Fruit fly (Drosophila melanogaster): ENCODE measurements around the gene CG14238.

- TF ChIP-seq CG8159 (tag; optimal IDR thresholded peaks at IDR 0.05) (no peak), CG4496 (GFP tag; IDR thresholded peaks at IDR 0.05) (no peak), fd96Ca (GFP tag; IDR thresholded peaks at IDR 0.05) (no peak), CG13204 (GFP tag; optimal IDR thresholded peaks at IDR 0.05) (no peak), Pif1B (GFP tag; optimal IDR thresholded peaks at IDR 0.05) (no peak), EcR (GFP tag; optimal IDR thresholded peaks at IDR 0.05) (no peak), CG34367 (tag; optimal IDR thresholded peaks at IDR 0.05) (no peak), gl (tag; optimal IDR thresholded peaks at IDR 0.05) (no peak), rn (GFP tag; IDR thresholded peaks at IDR 0.05) (no peak), CG8301 (tag; optimal IDR thresholded peaks at IDR 0.05) (no peak), CG14655 (GFP tag; optimal IDR thresholded peaks at IDR 0.05) (no peak), Ets98B (GFP tag; IDR thresholded peaks at IDR 0.05) (no peak), CG9948 (tag; optimal IDR thresholded peaks at IDR 0.05) (no peak), Snoo (tag; optimal IDR thresholded peaks at IDR 0.05) (no peak)
Observed at dm6 chr3R:26433743-26434142, 24.3 kb upstream of the CG14238 start.

Data from whole organism, pupa.